Fruit fly (Drosophila melanogaster): ENCODE results near the gene Lsd-2.

Lsd-2 gene

DNA sequence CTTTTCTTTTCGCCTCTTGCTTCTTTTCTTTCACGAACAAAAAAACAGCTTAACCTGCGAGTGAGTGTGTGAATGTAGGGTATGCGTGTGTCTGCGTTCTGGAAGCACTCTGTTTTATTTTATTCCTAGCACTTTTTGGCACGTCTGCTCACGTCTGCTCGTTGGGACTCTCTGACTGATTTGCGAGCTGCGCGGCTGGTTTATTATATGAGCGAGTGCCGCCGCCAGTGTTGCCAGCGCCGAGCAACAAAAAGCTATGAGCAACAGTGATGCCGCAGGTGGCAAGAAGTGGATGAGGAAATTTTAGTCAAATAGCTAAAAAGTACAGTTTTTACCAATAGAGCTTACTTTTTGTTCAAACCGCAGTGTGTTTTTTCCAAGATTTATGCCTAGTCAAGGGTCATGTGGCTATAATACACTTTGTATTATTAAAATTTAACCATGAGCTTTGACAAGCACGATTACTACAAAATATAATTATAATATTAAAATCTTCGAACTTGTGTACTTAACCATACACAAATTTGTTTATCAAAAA is at the start of gene Lsd-2 (continued):
- TF ChIP-seq CG9215 (GFP tag; IDR thresholded peaks at IDR 0.05) (peak; percentile 80), Mrtf (GFP tag; IDR thresholded peaks at IDR 0.05) (no peak), Trl (optimal IDR thresholded peaks at IDR 0.05) (no peak), Trl (GFP tag; optimal IDR thresholded peaks at IDR 0.05) (peak; percentile 30), CG17359 (tag; optimal IDR thresholded peaks at IDR 0.05) (peak; percentile 13), fd3F (GFP tag; optimal IDR thresholded peaks at IDR 0.05) (no peak), wek (GFP tag; optimal IDR thresholded peaks at IDR 0.05) (no peak), h (optimal IDR thresholded peaks at IDR 0.05) (no peak), Max (GFP tag; optimal IDR thresholded peaks at IDR 0.05) (no peak), slp2 (GFP tag; optimal IDR thresholded peaks at IDR 0.05) (peak; percentile 17), Ada2b (GFP tag; IDR thresholded peaks at IDR 0.05) (no peak), en (GFP tag; optimal IDR thresholded peaks at IDR 0.05) (no peak), CG3163 (GFP tag; optimal IDR thresholded peaks at IDR 0.05) (peak; percentile 61), Hey (tag; optimal IDR thresholded peaks at IDR 0.05) (no peak), CG15269 (tag; optimal IDR thresholded peaks at IDR 0.05) (peak; percentile 31), ind (GFP tag; optimal IDR thresholded peaks at IDR 0.05) (peak; percentile 17), mirr (GFP tag; optimal IDR thresholded peaks at IDR 0.05) (peak; percentile 38), CG7963 (GFP tag; IDR thresholded peaks at IDR 0.05; ENCODE audit: partially characterized antibody) (no peak), sens (GFP tag) (peak; percentile 77), Hr78 (GFP tag; optimal IDR thresholded peaks at IDR 0.05) (no peak), Spps (tag; optimal IDR thresholded peaks at IDR 0.05) (no peak), hb (GFP tag; IDR thresholded peaks at IDR 0.05; ENCODE audit: partially characterized antibody) (no peak), CG2129 (GFP tag; IDR thresholded peaks at IDR 0.05; ENCODE audit: partially characterized antibody) (no peak), CG9437 (GFP tag; optimal IDR thresholded peaks at IDR 0.05) (peak; percentile 25), CG5953 (GFP tag; IDR thresholded peaks at IDR 0.05) (no peak), ato (GFP tag; IDR thresholded peaks at IDR 0.05; ENCODE audit: partially characterized antibody) (no peak), HLH4C (GFP tag; IDR thresholded peaks at IDR 0.05; ENCODE audit: partially characterized antibody) (no peak), CG11093 (GFP tag; IDR thresholded peaks at IDR 0.05) (no peak), Adf1 (GFP tag; IDR thresholded peaks at IDR 0.05) (peak; percentile 29; the same call in 1 of the 2 replicates), bab2 (GFP tag; optimal IDR thresholded peaks at IDR 0.05) (no peak), ttk (GFP tag; IDR thresholded peaks at IDR 0.05) (no peak), CG13123 (GFP tag; optimal IDR thresholded peaks at IDR 0.05) (no peak), pho (GFP tag; optimal IDR thresholded peaks at IDR 0.05) (no peak), CG14667 (GFP tag; IDR thresholded peaks at IDR 0.05) (no peak), CG31365 (tag; optimal IDR thresholded peaks at IDR 0.05) (no peak), Awh (GFP tag; IDR thresholded peaks at IDR 0.05) (0 out of 2 replicates have a peak, but pooled peaks have one; percentile 46), CG2120 (GFP tag; optimal IDR thresholded peaks at IDR 0.05) (peak; percentile 38), ken (GFP tag; IDR thresholded peaks at IDR 0.05) (0 out of 3 replicates have a peak, but pooled peaks have one; percentile 29), Bdp1 (GFP tag; optimal IDR thresholded peaks at IDR 0.05) (no peak), BtbVII (GFP tag; optimal IDR thresholded peaks at IDR 0.05) (no peak), insv (GFP tag; optimal IDR thresholded peaks at IDR 0.05) (no peak), Bgb (GFP tag; IDR thresholded peaks at IDR 0.05; ENCODE audit: partially characterized antibody) (peak; percentile 49; the same call in 1 of the 2 replicates), chinmo (GFP tag; IDR thresholded peaks at IDR 0.05; ENCODE audit: partially characterized antibody) (peak; percentile 60; the same call in 1 of the 4 replicates), CG30020 (tag; optimal IDR thresholded peaks at IDR 0.05) (no peak), az2 (GFP tag; optimal IDR thresholded peaks at IDR 0.05) (no peak), CG1233 (GFP tag; optimal IDR thresholded peaks at IDR 0.05) (no peak), CG34376 (GFP tag; optimal IDR thresholded peaks at IDR 0.05) (peak; percentile 16), kni (GFP tag; optimal IDR thresholded peaks at IDR 0.05) (peak; percentile 24), CG10321 (GFP tag; IDR thresholded peaks at IDR 0.05) (no peak), Ssrp (tag; optimal IDR thresholded peaks at IDR 0.05) (no peak), BEAF-32 (GFP tag; optimal IDR thresholded peaks at IDR 0.05) (no peak)
